Fruit fly (Drosophila melanogaster): ENCODE results near the gene Acer.

Gene Acer

DNA sequence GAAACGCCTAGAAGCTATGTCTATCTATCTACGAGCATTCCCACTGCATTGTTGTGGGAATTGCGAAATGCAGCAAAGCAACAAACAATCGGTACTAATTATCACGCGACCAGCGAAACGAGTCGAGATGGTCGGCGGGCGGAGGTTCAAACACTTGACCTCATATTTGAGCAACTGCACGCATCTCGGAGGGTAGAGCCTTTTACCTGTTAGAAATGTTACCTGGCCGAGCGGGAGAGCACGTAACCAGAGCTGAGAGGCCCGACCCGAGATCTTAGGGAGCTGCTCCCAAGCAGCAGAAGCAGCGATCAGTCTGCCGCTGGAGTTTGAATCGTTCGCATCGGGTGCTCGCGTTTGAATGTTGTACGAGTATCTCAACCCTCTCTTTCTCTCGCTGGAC is 43.4 kb upstream of the Acer start (continued):
- TF ChIP-seq dati (GFP tag; IDR thresholded peaks at IDR 0.05) (no peak), Dfd (GFP tag; optimal IDR thresholded peaks at IDR 0.05) (no peak), CG7745 (tag; optimal IDR thresholded peaks at IDR 0.05) (peak; percentile 9), Deaf1 (tag; optimal IDR thresholded peaks at IDR 0.05) (peak; percentile 24), cas (GFP tag; IDR thresholded peaks at IDR 0.05) (no peak), CG15479 (GFP tag; optimal IDR thresholded peaks at IDR 0.05) (peak; percentile 69), CG31441 (GFP tag; IDR thresholded peaks at IDR 0.05) (no peak), sens (GFP tag) (peak; percentile 9), Med (GFP tag) (peak; percentile 44), CG8281 (tag; optimal IDR thresholded peaks at IDR 0.05) (no peak), Hmx (GFP tag; optimal IDR thresholded peaks at IDR 0.05) (no peak), pros (GFP tag; optimal IDR thresholded peaks at IDR 0.05) (peak; percentile 71), E2f2 (GFP tag; IDR thresholded peaks at IDR 0.05) (peak; percentile 30; the same call in 1 of the 2 replicates), ems (GFP tag; optimal IDR thresholded peaks at IDR 0.05) (no peak), fd96Cb (tag; optimal IDR thresholded peaks at IDR 0.05) (no peak), Dip2 (GFP tag; IDR thresholded peaks at IDR 0.05) (no peak), CG17359 (tag; optimal IDR thresholded peaks at IDR 0.05) (no peak), CG7357 (GFP tag; IDR thresholded peaks at IDR 0.05) (no peak)

DNA sequence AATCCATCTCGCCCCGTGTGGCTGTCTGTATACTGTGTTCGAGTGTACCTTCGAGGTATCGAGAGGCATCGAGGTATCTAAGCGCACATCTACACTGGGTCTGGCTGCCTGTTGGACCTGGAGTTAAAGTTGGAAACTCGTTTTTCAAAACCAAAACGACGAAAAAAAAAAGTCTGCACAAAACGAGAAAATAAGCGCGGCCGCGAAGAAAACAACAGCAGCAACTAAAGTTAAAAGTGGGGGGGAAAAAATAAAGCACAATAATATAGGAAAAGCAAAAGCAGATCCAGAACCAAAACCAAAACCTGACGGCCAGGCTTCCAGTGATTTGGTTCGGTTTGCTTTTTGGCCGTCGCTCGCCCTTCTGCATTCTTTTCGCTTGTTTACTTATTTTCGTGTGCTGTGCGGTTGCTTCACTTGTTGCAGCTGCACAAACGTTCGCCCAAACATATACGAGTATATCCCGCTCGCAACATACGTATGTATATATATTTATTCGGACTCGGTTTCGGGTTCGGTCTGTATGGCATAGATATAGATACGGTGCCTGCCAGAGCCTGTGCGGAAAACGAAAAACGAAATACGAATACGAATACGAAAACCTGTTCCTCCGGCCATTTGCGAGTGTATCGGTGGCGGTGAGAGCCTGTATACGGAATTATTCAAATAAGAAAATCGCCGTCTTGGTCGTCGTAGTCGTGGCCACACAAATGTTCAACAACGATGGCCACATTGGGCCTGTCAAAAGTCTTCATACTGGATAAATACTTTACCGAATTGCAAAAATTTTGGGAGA is 42.6 kb upstream of the Acer start:
- TF ChIP-seq Optix (GFP tag; IDR thresholded peaks at IDR 0.05), result no peak
- peak; percentile 34 for TF ChIP-seq Elba2 (GFP tag; optimal IDR thresholded peaks at IDR 0.05)
- TF ChIP-seq CG6791 (GFP tag; IDR thresholded peaks at IDR 0.05; ENCODE audit: partially characterized antibody), result peak; percentile 29; the same call in 1 of the 3 replicates
- peak; percentile 18 for TF ChIP-seq CG15479 (GFP tag; optimal IDR thresholded peaks at IDR 0.05)
- peak in 1 of 2 experiments; percentile 86 for TF ChIP-seq insv (GFP tag; optimal IDR thresholded peaks at IDR 0.05)
- TF ChIP-seq CG5180 (GFP tag; optimal IDR thresholded peaks at IDR 0.05), result peak; percentile 3
- TF ChIP-seq CG14710 (tag; optimal IDR thresholded peaks at IDR 0.05), result no peak
- TF ChIP-seq CG32767 (GFP tag; IDR thresholded peaks at IDR 0.05), result 0 out of 2 replicates have a peak, but pooled peaks have one; percentile 36
- TF ChIP-seq Rfx (GFP tag; IDR thresholded peaks at IDR 0.05), result no peak
- peak; percentile 54 for TF ChIP-seq corto (GFP tag; optimal IDR thresholded peaks at IDR 0.05)
- TF ChIP-seq CG12769 (tag; optimal IDR thresholded peaks at IDR 0.05), result peak; percentile 41
- no peak for TF ChIP-seq MBD-R2 (GFP tag; IDR thresholded peaks at IDR 0.05)
- TF ChIP-seq Med (GFP tag), result peak; percentile 70
- no peak for TF ChIP-seq cad (GFP tag; optimal IDR thresholded peaks at IDR 0.05)
- peak; percentile 99 for TF ChIP-seq nom (GFP tag; optimal IDR thresholded peaks at IDR 0.05)
- peak; percentile 9 for TF ChIP-seq Ets65A (GFP tag)
- TF ChIP-seq ac (GFP tag; optimal IDR thresholded peaks at IDR 0.05), result peak; percentile 0
- TF ChIP-seq sqz (GFP tag; optimal IDR thresholded peaks at IDR 0.05), result peak; percentile 23
- no peak for TF ChIP-seq CG18476 (GFP tag; optimal IDR thresholded peaks at IDR 0.05)
- TF ChIP-seq Drgx (GFP tag; IDR thresholded peaks at IDR 0.05), result peak; percentile 66
- no peak for TF ChIP-seq Sin3A (optimal IDR thresholded peaks at IDR 0.05)
- TF ChIP-seq Spps (tag; optimal IDR thresholded peaks at IDR 0.05), result no peak
- no peak for TF ChIP-seq fd64A (GFP tag; optimal IDR thresholded peaks at IDR 0.05)
- peak; percentile 72; the same call in 1 of the 3 replicates for TF ChIP-seq CG2199 (GFP tag; IDR thresholded peaks at IDR 0.05)
- TF ChIP-seq knrl (GFP tag; IDR thresholded peaks at IDR 0.05; ENCODE audit: partially characterized antibody), result no peak
- TF ChIP-seq ems (GFP tag; optimal IDR thresholded peaks at IDR 0.05), result no peak
- 0 out of 2 replicates have a peak, but pooled peaks have one; percentile 10 for TF ChIP-seq Awh (GFP tag; IDR thresholded peaks at IDR 0.05)
- no peak for TF ChIP-seq CG10654 (GFP tag; optimal IDR thresholded peaks at IDR 0.05)
- TF ChIP-seq bsh (GFP tag; optimal IDR thresholded peaks at IDR 0.05), result peak in 1 of 2 experiments; percentile 96
- peak; percentile 33 for TF ChIP-seq cg (GFP tag; optimal IDR thresholded peaks at IDR 0.05)
- peak; percentile 36 for TF ChIP-seq lbe (GFP tag; optimal IDR thresholded peaks at IDR 0.05)
- peak; percentile 60 for TF ChIP-seq Deaf1 (tag; optimal IDR thresholded peaks at IDR 0.05)
- TF ChIP-seq CG17568 (GFP tag; optimal IDR thresholded peaks at IDR 0.05), result no peak
